Worm (Caenorhabditis elegans) whole organism, midembryonic: Measurements from ENCODE around the gene C29E4.15.

Source experiments
- tab-1 ChIP-seq: fragments of 200-800 bp; sonication (Bioruptor generic); IDR thresholded peaks from 2 replicates; pipeline ENCODE4 v1.3.6; 2022; ENCODE audit warnings: missing genetic modification characterization, missing compliant biosample characterization
- ztf-29 ChIP-seq: fragments of 200-800 bp; sonication (Bioruptor generic); IDR thresholded peaks from 2 replicates; pipeline ENCODE4 v1.3.6; 2022; ENCODE audit warnings: missing genetic modification reagents, missing genetic modification characterization, missing compliant biosample characterization

DNA sequence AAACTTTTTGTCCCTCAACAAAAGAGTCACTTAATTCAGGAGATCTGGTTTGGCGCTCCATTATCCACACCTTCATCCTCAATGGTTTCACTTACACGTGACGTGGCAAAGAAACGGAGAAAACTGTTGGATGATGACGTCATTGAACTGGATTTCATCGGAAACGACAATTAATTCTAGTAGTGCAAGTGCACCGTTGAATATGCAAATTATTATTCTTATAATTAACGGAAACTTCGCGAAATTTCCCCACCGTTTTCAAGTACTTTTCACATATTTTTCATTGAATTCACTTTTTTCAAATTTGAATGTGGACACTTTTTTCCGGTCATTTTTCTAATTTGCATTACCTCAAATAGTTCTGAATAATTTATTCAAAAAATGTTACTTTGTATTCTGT, 43.2 kb upstream of the C29E4.15 start, which contains the start of gene ZK688.1:
- no peak for TF ChIP-seq ztf-29 (GFP tag; lab: Robert Waterston, UW)
- TF ChIP-seq tab-1 (GFP tag; lab: Robert Waterston, UW), result no peak
